Worm (Caenorhabditis elegans) whole organism, midembryonic: Measurements from ENCODE around the gene usp-39.
"Not testable (repeated sequence)": the region's sequence is repeated elsewhere in the genome, so short reads cannot be mapped to it uniquely, and the experiment has no call there.

ENCODE experiments used
- T22C8.4 ChIP-seq: fragments of 200-800 bp; sonication (Bioruptor generic); IDR thresholded peaks from 2 replicates; pipeline ENCODE4 v1.3.6; 2022; ENCODE audit warnings: missing genetic modification characterization, missing compliant biosample characterization
- cog-1 ChIP-seq: sonication (generic microtip); optimal IDR thresholded peaks from 2 replicates; lab custom pipeline; 2016; ENCODE audit warnings: missing genetic modification characterization, missing compliant biosample characterization
- flt-1 ChIP-seq: fragments of 200-800 bp; sonication (Bioruptor generic); IDR thresholded peaks from 2 replicates; pipeline ENCODE4 v1.3.6; 2022; ENCODE audit warnings: missing genetic modification characterization, missing compliant biosample characterization
- klf-2 ChIP-seq: fragments of 200-800 bp; sonication (Bioruptor generic); conservative IDR thresholded peaks from 2 replicates; pipeline ENCODE4 v1.3.6; 2022; ENCODE audit warnings: missing genetic modification reagents, missing genetic modification characterization, missing compliant biosample characterization
- med-1 ChIP-seq: sonication (generic microtip); optimal IDR thresholded peaks from 2 replicates; lab custom pipeline; 2017; ENCODE audit warnings: missing genetic modification characterization, mild to moderate bottlenecking, missing compliant biosample characterization, antibody characterized with exemption, missing genetic modification reagents; ENCODE audit not compliant: insufficient read depth
- ref-1 ChIP-seq: fragments of 200-800 bp; sonication (Bioruptor generic); conservative IDR thresholded peaks from 2 replicates; pipeline ENCODE4 v1.3.6; 2022; ENCODE audit warnings: missing genetic modification reagents, missing genetic modification characterization, missing compliant biosample characterization
- tab-1 ChIP-seq: fragments of 200-800 bp; sonication (Bioruptor generic); IDR thresholded peaks from 2 replicates; pipeline ENCODE4 v1.3.6; 2022; ENCODE audit warnings: missing genetic modification characterization, missing compliant biosample characterization
- ztf-23 ChIP-seq: fragments of 200-800 bp; sonication (Bioruptor generic); IDR thresholded peaks from 2 replicates; pipeline ENCODE4 v1.3.6; 2022; ENCODE audit warnings: missing genetic modification reagents, missing genetic modification characterization, missing compliant biosample characterization
- ztf-29 ChIP-seq: fragments of 200-800 bp; sonication (Bioruptor generic); IDR thresholded peaks from 2 replicates; pipeline ENCODE4 v1.3.6; 2022; ENCODE audit warnings: missing genetic modification reagents, missing genetic modification characterization, missing compliant biosample characterization

Gene usp-39

DNA sequence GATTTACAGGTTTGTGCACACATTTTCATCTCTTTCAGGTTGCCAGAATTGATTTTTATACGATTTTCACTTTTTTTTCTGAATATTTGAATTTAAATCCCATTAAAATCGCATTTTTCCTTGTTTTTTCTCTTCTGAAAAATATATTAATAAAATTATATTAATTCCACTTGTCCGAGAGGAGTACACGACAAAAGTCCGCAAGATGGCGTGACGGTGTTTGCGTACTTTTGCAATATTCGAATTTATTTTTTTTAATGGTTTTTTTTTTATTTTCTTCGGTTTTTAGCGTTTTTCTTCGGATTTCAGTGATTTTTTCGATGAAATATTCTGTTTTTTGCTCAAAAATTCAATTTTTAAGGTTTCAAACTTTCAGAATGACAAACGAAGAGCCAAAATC is at the start of gene usp-39:
Gene usp-39 (plus strand): TSS at position 377 of the 400 bp plus-strand sequence.
- no peak for TF ChIP-seq klf-2 (GFP tag; lab: Robert Waterston, UW)
- TF ChIP-seq cog-1 (tag; lab: Kevin White, UChicago): peak; percentile 49

ce11 chrII:2518487-2518886 is 46.6 kb upstream of the usp-39 start:
- TF ChIP-seq cog-1 (tag; lab: Kevin White, UChicago) (no peak), klf-2 (GFP tag; lab: Robert Waterston, UW) (no peak), T22C8.4 (GFP tag; lab: Robert Waterston, UW) (peak; percentile 54; the same call in 1 of the 2 replicates), tab-1 (GFP tag; lab: Robert Waterston, UW) (no peak), ref-1 (GFP tag; lab: Robert Waterston, UW) (no peak)

DNA sequence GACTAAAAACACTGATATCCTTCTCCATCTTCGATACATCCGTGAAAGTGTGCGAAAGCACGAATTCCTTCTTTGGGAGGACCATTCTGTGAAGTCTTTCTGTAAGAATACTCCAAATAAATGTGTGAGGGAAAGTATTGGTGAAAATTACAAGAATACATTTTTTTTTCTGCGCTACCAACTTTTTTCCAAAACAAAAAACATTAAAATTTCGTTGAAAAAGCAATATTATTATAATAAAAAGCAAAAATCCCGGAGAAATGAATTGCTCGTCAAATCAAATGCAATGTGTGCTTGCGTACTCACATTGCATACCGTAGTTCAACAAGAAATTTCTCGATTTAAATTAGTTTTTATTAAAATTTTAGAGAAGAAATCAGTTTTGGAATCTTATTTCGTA is 43.1 kb upstream of the usp-39 start, which contains the start of gene bath-13:
Gene bath-13 (minus strand): TSS at position 101 of the 400 bp plus-strand sequence.
- TF ChIP-seq flt-1 (GFP tag; lab: Robert Waterston, UW) (no peak), ref-1 (GFP tag; lab: Robert Waterston, UW) (no peak), tab-1 (GFP tag; lab: Robert Waterston, UW) (no peak), ztf-29 (GFP tag; lab: Robert Waterston, UW) (no peak)

- peak; percentile 84; the same call in 1 of the 2 replicates for TF ChIP-seq ztf-29 (GFP tag; lab: Robert Waterston, UW)
- no peak for TF ChIP-seq ztf-23 (GFP tag; lab: Robert Waterston, UW)
Observed at ce11 chrII:2525652-2526051, 39.4 kb upstream of the usp-39 start.

- TF ChIP-seq ref-1 (GFP tag; lab: Robert Waterston, UW): no peak
- TF ChIP-seq tab-1 (GFP tag; lab: Robert Waterston, UW): no peak
- TF ChIP-seq T22C8.4 (GFP tag; lab: Robert Waterston, UW): no peak
- TF ChIP-seq klf-2 (GFP tag; lab: Robert Waterston, UW): no peak
- TF ChIP-seq cog-1 (tag; lab: Kevin White, UChicago): no peak
- no peak for TF ChIP-seq ztf-23 (GFP tag; lab: Robert Waterston, UW)
- no peak for TF ChIP-seq flt-1 (GFP tag; lab: Robert Waterston, UW)
- TF ChIP-seq med-1 (GFP tag; lab: Kevin White, UChicago): no peak
- TF ChIP-seq ztf-29 (GFP tag; lab: Robert Waterston, UW): no peak
Observed at ce11 chrII:2526887-2527286, 38.2 kb upstream of the usp-39 start.

DNA sequence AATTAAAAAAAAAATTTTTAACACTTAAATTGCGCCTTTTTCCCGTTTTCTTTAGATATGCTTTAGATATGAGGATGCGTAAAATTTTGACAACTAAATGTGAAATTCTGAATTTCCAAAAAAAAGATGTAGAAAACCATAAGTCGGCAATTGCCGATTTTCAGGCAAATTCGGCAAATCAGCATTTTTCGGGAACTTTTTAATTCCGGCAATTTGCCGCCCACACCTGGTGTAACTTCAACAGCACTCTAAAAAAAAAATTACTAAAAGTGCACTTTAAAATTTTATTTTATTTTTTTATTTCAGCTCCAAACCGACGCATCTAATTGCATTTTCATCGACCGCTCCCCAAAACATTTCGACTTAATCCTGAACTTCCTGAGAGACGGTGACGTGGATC is 34.6 kb upstream of the usp-39 start, which contains the start of gene K02F6.6:
Gene K02F6.6 (plus strand): TSS at position 301 of the 400 bp plus-strand sequence.
- no peak for TF ChIP-seq ztf-29 (GFP tag; lab: Robert Waterston, UW)

- not testable (repeated sequence) for TF ChIP-seq cog-1 (tag; lab: Kevin White, UChicago); klf-2 (GFP tag; lab: Robert Waterston, UW); flt-1 (GFP tag; lab: Robert Waterston, UW)
Observed at ce11 chrII:2534459-2534858, 30.6 kb upstream of the usp-39 start, which contains the start of gene K02F6.5. Gene K02F6.5, plus strand, starts transcription at chrII:2534759.

- not testable (repeated sequence) for TF ChIP-seq med-1 (GFP tag; lab: Kevin White, UChicago); ztf-23 (GFP tag; lab: Robert Waterston, UW); flt-1 (GFP tag; lab: Robert Waterston, UW)
Observed at ce11 chrII:2534952-2535351, 30.1 kb upstream of the usp-39 start, which contains the start of gene K02F6.8. Gene K02F6.8, minus strand, starts transcription at chrII:2535052.

- no peak for TF ChIP-seq ztf-23 (GFP tag; lab: Robert Waterston, UW)
- no peak for TF ChIP-seq flt-1 (GFP tag; lab: Robert Waterston, UW)
- TF ChIP-seq med-1 (GFP tag; lab: Kevin White, UChicago): no peak
- no peak for TF ChIP-seq T22C8.4 (GFP tag; lab: Robert Waterston, UW)
- TF ChIP-seq ztf-29 (GFP tag; lab: Robert Waterston, UW): no peak
- no peak for TF ChIP-seq ref-1 (GFP tag; lab: Robert Waterston, UW)
- no peak for TF ChIP-seq klf-2 (GFP tag; lab: Robert Waterston, UW)
Observed at ce11 chrII:2537754-2538153, 27.3 kb upstream of the usp-39 start, which contains the start of gene K02F6.7. Gene K02F6.7, minus strand, starts transcription at chrII:2537854.

DNA sequence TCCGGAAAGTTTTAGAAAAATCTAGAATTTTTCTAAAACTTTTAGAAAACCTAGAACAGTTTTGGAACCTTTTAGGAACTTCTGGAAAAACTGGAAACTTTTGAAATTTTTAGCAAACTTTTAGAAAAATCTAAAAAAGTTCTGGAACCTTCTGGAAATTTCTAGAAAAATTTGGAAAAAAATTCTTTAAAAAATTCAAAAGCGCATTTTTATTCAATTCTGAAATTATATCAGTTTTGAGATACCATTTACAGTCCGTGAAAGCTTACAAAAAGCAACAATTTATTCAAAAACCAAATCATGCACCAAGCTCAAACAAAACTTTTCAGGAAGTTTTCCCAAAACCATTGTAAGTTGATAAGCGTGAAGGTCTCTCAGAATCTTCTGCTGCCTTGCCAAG is 26.9 kb upstream of the usp-39 start, which contains the start of gene K02F6.4:
Gene K02F6.4 (plus strand): TSS at position 301 of the 400 bp plus-strand sequence.
- no peak for TF ChIP-seq cog-1 (tag; lab: Kevin White, UChicago)
- no peak for TF ChIP-seq klf-2 (GFP tag; lab: Robert Waterston, UW)
- no peak for TF ChIP-seq ztf-29 (GFP tag; lab: Robert Waterston, UW)
- no peak for TF ChIP-seq ztf-23 (GFP tag; lab: Robert Waterston, UW)
- TF ChIP-seq T22C8.4 (GFP tag; lab: Robert Waterston, UW): no peak
- no peak for TF ChIP-seq med-1 (GFP tag; lab: Kevin White, UChicago)
- TF ChIP-seq ref-1 (GFP tag; lab: Robert Waterston, UW): no peak
- TF ChIP-seq tab-1 (GFP tag; lab: Robert Waterston, UW): no peak
- TF ChIP-seq flt-1 (GFP tag; lab: Robert Waterston, UW): no peak

- TF ChIP-seq ref-1 (GFP tag; lab: Robert Waterston, UW) (no peak), ztf-29 (GFP tag; lab: Robert Waterston, UW) (no peak), tab-1 (GFP tag; lab: Robert Waterston, UW) (no peak), flt-1 (GFP tag; lab: Robert Waterston, UW) (no peak), T22C8.4 (GFP tag; lab: Robert Waterston, UW) (no peak), ztf-23 (GFP tag; lab: Robert Waterston, UW) (no peak), klf-2 (GFP tag; lab: Robert Waterston, UW) (no peak), med-1 (GFP tag; lab: Kevin White, UChicago) (no peak), cog-1 (tag; lab: Kevin White, UChicago) (no peak)
Observed at ce11 chrII:2545925-2546324, 19.1 kb upstream of the usp-39 start, which contains the start of gene K02F6.3. Gene K02F6.3, plus strand, starts transcription at chrII:2546225.
